Worm (Caenorhabditis elegans): ENCODE measurements around the gene nep-17.

ce11 chrII:13470655-13471054, 37.0 kb upstream of the nep-17 start:
- TF ChIP-seq nhr-77 (tag; optimal IDR thresholded peaks at IDR 0.05) (no peak), lsy-2 (tag; optimal IDR thresholded peaks at IDR 0.05) (no peak), aly-2 (tag; optimal IDR thresholded peaks at IDR 0.05) (no peak), ceh-88 (GFP tag; IDR thresholded peaks at IDR 0.05) (no peak), aha-1 (tag; optimal IDR thresholded peaks at IDR 0.05) (no peak), nhr-237 (tag; optimal IDR thresholded peaks at IDR 0.05) (no peak), tbx-2 (tag; optimal IDR thresholded peaks at IDR 0.05) (no peak), snpc-4 (tag; optimal IDR thresholded peaks at IDR 0.05) (no peak), ceh-82 (tag; optimal IDR thresholded peaks at IDR 0.05) (no peak), zag-1 (tag; optimal IDR thresholded peaks at IDR 0.05) (no peak), alr-1 (tag; optimal IDR thresholded peaks at IDR 0.05; ENCODE audit: borderline replicate concordance) (no peak)
